Worm (Caenorhabditis elegans) whole organism, mixed stage, embryonic: ENCODE measurements around the gene fbxb-111.
A peak's percentile ranks its signal among the peaks of the same experiment; 100 is the strongest.

Experiments
- M03D4.4 ChIP-seq: sonication (generic microtip); optimal IDR thresholded peaks from 2 replicates; lab custom pipeline; 2017; ENCODE audit warnings: mild to moderate bottlenecking, missing genetic modification characterization, missing compliant biosample characterization
- bed-3 ChIP-seq: fragments of 200-800 bp; sonication (Bioruptor generic); optimal IDR thresholded peaks from 3 replicates; lab custom pipeline; 2018; ENCODE audit warnings: mild to moderate bottlenecking, missing genetic modification characterization, moderate library complexity, missing compliant biosample characterization
- blmp-1 ChIP-seq: fragments of 150-350 bp; optimal IDR thresholded peaks from 2 replicates; lab custom pipeline; 2014; ENCODE audit warnings: missing biosample characterization, missing genetic modification characterization
- ceh-39 ChIP-seq: fragments of 150-350 bp; optimal IDR thresholded peaks from 2 replicates; lab custom pipeline; 2014; ENCODE audit warnings: missing biosample characterization, missing genetic modification characterization
- ceh-43 ChIP-seq: fragments of 200-800 bp; sonication (Bioruptor generic); optimal IDR thresholded peaks from 2 replicates; lab custom pipeline; 2018; ENCODE audit warnings: mild to moderate bottlenecking, missing genetic modification characterization, moderate library complexity, missing compliant biosample characterization
- ceh-83 ChIP-seq: fragments of 200-800 bp; sonication (Bioruptor generic); optimal IDR thresholded peaks from 2 replicates; lab custom pipeline; 2018; ENCODE audit warnings: mild to moderate bottlenecking, missing genetic modification characterization, missing compliant biosample characterization
- ces-1 ChIP-seq: fragments of 150-350 bp; optimal IDR thresholded peaks from 2 replicates; lab custom pipeline; 2014; ENCODE audit warnings: missing biosample characterization, missing genetic modification reagents, missing genetic modification characterization
- cnd-1 ChIP-seq: fragments of 200-800 bp; sonication (Bioruptor generic); optimal IDR thresholded peaks from 2 replicates; lab custom pipeline; 2018; ENCODE audit warnings: mild to moderate bottlenecking, missing genetic modification characterization, missing compliant biosample characterization
- drap-1 ChIP-seq: fragments of 200-800 bp; sonication (Bioruptor generic); optimal IDR thresholded peaks from 3 replicates; lab custom pipeline; 2018; ENCODE audit warnings: mild to moderate bottlenecking, missing genetic modification characterization, missing compliant biosample characterization
- elt-1 ChIP-seq: sonication (generic microtip); optimal IDR thresholded peaks from 2 replicates; lab custom pipeline; 2017; ENCODE audit warnings: missing genetic modification characterization, mild to moderate bottlenecking, missing compliant biosample characterization, antibody characterized with exemption, moderate library complexity, borderline replicate concordance; ENCODE audit not compliant: insufficient read depth
- elt-3 ChIP-seq: fragments of 150-350 bp; optimal IDR thresholded peaks from 2 replicates; lab custom pipeline; 2014; ENCODE audit warnings: missing biosample characterization, missing genetic modification characterization
- flh-1 ChIP-seq: fragments of 200-800 bp; sonication (Bioruptor generic); optimal IDR thresholded peaks from 2 replicates; lab custom pipeline; 2018; ENCODE audit warnings: mild to moderate bottlenecking, missing genetic modification characterization, moderate library complexity, missing compliant biosample characterization
- ham-2 ChIP-seq: fragments of 200-800 bp; sonication (Bioruptor generic); optimal IDR thresholded peaks from 2 replicates; lab custom pipeline; 2018; ENCODE audit warnings: mild to moderate bottlenecking, missing genetic modification characterization, missing compliant biosample characterization
- lin-32 ChIP-seq: fragments of 200-800 bp; sonication (Bioruptor generic); optimal IDR thresholded peaks from 2 replicates; lab custom pipeline; 2018; ENCODE audit warnings: mild to moderate bottlenecking, missing genetic modification characterization, missing compliant biosample characterization
- lsy-2 ChIP-seq: fragments of 150-350 bp; optimal IDR thresholded peaks from 2 replicates; lab custom pipeline; 2014; ENCODE audit warnings: missing biosample characterization, missing genetic modification characterization
- mab-5 ChIP-seq: fragments of 150-350 bp; optimal IDR thresholded peaks from 2 replicates; lab custom pipeline; 2014; ENCODE audit warnings: missing biosample characterization, missing genetic modification characterization
- mls-2 ChIP-seq: sonication (generic microtip); optimal IDR thresholded peaks from 2 replicates; lab custom pipeline; 2016; ENCODE audit warnings: mild to moderate bottlenecking, missing genetic modification characterization, moderate library complexity, missing compliant biosample characterization
- nhr-12 ChIP-seq: fragments of 150-350 bp; optimal IDR thresholded peaks from 2 replicates; lab custom pipeline; 2014; ENCODE audit warnings: missing biosample characterization, missing genetic modification characterization
- nhr-2 ChIP-seq: fragments of 150-350 bp; optimal IDR thresholded peaks from 2 replicates; lab custom pipeline; 2014; ENCODE audit warnings: missing biosample characterization, missing genetic modification characterization
- nhr-237 ChIP-seq: fragments of 150-350 bp; optimal IDR thresholded peaks from 2 replicates; lab custom pipeline; 2014; ENCODE audit warnings: missing biosample characterization, missing genetic modification characterization
- nhr-28 ChIP-seq: fragments of 150-350 bp; optimal IDR thresholded peaks from 2 replicates; lab custom pipeline; 2014; ENCODE audit warnings: missing biosample characterization, missing genetic modification characterization
- nhr-76 ChIP-seq: sonication (generic microtip); optimal IDR thresholded peaks from 2 replicates; lab custom pipeline; 2017; ENCODE audit warnings: missing biosample characterization, missing genetic modification characterization
- pha-4 ChIP-seq: fragments of 150-350 bp; optimal IDR thresholded peaks from 2 replicates; lab custom pipeline; 2018; ENCODE audit warnings: missing biosample characterization, missing genetic modification reagents, missing genetic modification characterization
- sem-2 ChIP-seq: fragments of 200-800 bp; sonication (Bioruptor generic); optimal IDR thresholded peaks from 2 replicates; lab custom pipeline; 2018; ENCODE audit warnings: mild to moderate bottlenecking, missing genetic modification characterization, missing compliant biosample characterization
- snpc-4 ChIP-seq: fragments of 150-350 bp; optimal IDR thresholded peaks from 2 replicates; lab custom pipeline; 2014; ENCODE audit warnings: missing biosample characterization, missing genetic modification characterization
- sptf-1 ChIP-seq: sonication (generic microtip); optimal IDR thresholded peaks from 2 replicates; lab custom pipeline; 2017; ENCODE audit warnings: mild to moderate bottlenecking, missing genetic modification characterization, moderate library complexity, missing compliant biosample characterization
- unc-120 ChIP-seq: sonication (generic microtip); optimal IDR thresholded peaks from 2 replicates; lab custom pipeline; 2017; ENCODE audit warnings: missing genetic modification characterization, missing compliant biosample characterization; ENCODE audit not compliant: poor library complexity, severe bottlenecking
- unc-39 ChIP-seq: fragments of 150-350 bp; optimal IDR thresholded peaks from 2 replicates; lab custom pipeline; 2014; ENCODE audit warnings: missing biosample characterization, missing genetic modification characterization
- unc-62 ChIP-seq: fragments of 150-350 bp; optimal IDR thresholded peaks from 2 replicates; lab custom pipeline; 2014; ENCODE audit warnings: missing biosample characterization, missing genetic modification reagents, missing genetic modification characterization
- zip-8 ChIP-seq: fragments of 150-350 bp; optimal IDR thresholded peaks from 2 replicates; lab custom pipeline; 2014; ENCODE audit warnings: missing biosample characterization, missing genetic modification characterization

The fbxb-111 gene

DNA sequence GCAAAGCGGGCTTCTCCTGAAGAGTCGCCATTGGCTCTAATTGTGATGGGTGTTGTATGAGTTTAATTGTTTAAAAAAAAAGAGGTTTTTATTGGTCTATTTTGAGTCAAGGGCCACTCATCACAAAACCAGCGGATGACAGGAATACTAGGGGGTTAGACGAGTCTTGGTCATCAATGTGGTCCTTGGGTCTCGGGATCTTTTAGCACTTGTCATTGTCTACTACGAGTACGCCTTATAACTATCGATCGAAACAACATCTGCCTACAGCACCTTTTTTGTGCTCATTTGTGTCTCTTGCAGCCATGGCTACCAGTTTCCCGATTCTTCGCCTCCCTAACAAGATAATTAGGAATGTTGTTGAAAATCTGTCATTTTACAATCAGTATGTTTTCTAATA lies 10.1 kb downstream of the fbxb-111 start, which contains the start of gene fbxb-108:
TSS of gene fbxb-108 (plus strand) at position 301 of the 400 bp plus-strand sequence.
- TF ChIP-seq unc-39 (tag; lab: Kevin White, UChicago) = no peak
- no peak for TF ChIP-seq lsy-2 (tag; lab: Kevin White, UChicago)
- no peak for TF ChIP-seq zip-8 (tag; lab: Kevin White, UChicago)
- no peak for TF ChIP-seq M03D4.4 (tag; lab: Kevin White, UChicago)
- no peak for TF ChIP-seq bed-3 (GFP tag; lab: Kevin White, UChicago)
- no peak for TF ChIP-seq ham-2 (GFP tag; lab: Kevin White, UChicago)
- no peak for TF ChIP-seq cnd-1 (tag; lab: Kevin White, UChicago)
- no peak for TF ChIP-seq ceh-43 (GFP tag; lab: Kevin White, UChicago)
- TF ChIP-seq sem-2 (GFP tag; lab: Kevin White, UChicago) = no peak
- no peak for TF ChIP-seq lin-32 (GFP tag; lab: Kevin White, UChicago)
- TF ChIP-seq pha-4 (tag; lab: Kevin White, UChicago) = no peak
- no peak for TF ChIP-seq unc-120 (tag; lab: Kevin White, UChicago)
- no peak for TF ChIP-seq nhr-12 (tag; lab: Kevin White, UChicago)
- no peak for TF ChIP-seq ceh-39 (tag; lab: Kevin White, UChicago)
- no peak for TF ChIP-seq nhr-28
- TF ChIP-seq elt-1 (tag; lab: Kevin White, UChicago) = no peak
- no peak for TF ChIP-seq sptf-1 (tag; lab: Kevin White, UChicago)

DNA sequence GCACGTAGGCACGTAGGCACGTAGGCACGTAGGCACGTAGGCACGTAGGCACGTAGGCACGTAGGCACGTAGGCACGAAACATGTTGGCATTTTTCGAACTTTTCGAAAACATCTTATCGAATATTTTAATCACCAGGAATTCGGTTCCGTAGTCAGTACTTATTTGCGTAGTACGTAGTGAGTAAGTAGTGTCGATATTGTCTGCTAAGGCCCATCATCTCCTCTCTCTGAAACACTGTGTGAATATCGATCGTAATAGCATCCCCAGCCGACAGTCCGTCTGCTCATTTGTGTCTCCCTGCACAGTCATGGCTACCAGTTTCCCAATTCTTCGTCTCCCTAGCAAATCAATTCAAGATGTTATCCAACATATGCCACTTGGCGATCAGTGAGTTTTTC lies 12.7 kb downstream of the fbxb-111 start, which contains the start of gene fbxb-106:
TSS of gene fbxb-106 (plus strand) at position 301 of the 400 bp plus-strand sequence.
- TF ChIP-seq nhr-2 (tag; lab: Kevin White, UChicago) = no peak
- no peak for TF ChIP-seq nhr-28
- TF ChIP-seq ceh-83 (GFP tag; lab: Kevin White, UChicago) = no peak
- no peak for TF ChIP-seq mab-5 (tag; lab: Kevin White, UChicago)
- TF ChIP-seq flh-1 = no peak
- TF ChIP-seq ceh-39 (tag; lab: Kevin White, UChicago) = no peak
- no peak for TF ChIP-seq zip-8 (tag; lab: Kevin White, UChicago)
- no peak for TF ChIP-seq nhr-12 (tag; lab: Kevin White, UChicago)
- no peak for TF ChIP-seq pha-4 (tag; lab: Kevin White, UChicago)
- TF ChIP-seq elt-3 (tag; lab: Kevin White, UChicago) = no peak

DNA sequence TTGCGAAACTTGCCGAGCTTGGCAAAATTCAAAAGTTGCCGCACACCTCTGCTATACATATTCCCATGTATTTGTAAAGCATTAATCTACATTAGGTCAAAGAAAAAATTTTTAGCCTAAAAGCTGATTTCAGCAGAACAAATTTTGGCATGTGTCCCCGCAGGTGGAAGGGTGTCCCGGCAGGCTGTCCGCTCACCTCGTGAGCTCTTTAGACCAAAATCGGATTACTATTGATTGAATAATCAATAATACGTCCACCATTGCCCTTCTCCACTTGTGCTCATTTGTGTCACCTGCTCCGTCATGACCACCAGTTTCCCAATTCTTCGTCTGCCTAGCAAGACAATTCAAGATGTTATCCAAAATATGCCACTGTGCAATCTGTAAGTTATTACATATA lies 16.3 kb downstream of the fbxb-111 start, which contains the start of gene fbxb-107:
TSS of gene fbxb-107 (plus strand) at position 297 of the 400 bp plus-strand sequence.
- TF ChIP-seq bed-3 (GFP tag; lab: Kevin White, UChicago) = no peak
- peak; percentile 99 for TF ChIP-seq ceh-39 (tag; lab: Kevin White, UChicago)
- TF ChIP-seq, all 35 proteins: peak for 1

DNA sequence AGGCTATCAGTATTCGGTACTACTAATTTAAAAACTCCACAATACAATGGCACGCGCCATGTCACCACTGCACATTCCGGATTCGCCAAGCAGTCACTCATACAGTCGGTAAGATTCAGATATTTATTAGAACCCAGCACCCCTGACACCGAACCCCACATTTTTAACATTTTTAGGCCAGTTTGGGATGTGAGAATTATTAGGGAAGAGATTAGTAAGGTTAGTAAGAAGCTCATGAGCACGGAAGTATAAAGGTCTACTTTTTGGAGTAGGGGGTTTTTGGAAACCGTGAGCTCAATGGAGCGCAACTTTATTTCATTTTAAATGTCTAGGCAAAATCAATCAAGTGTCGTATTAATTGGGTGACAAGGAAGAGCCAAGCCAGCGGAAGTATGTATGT lies 16.9 kb downstream of the fbxb-111 start, which contains the start of gene F29A7.8:
TSS of gene F29A7.8 (minus strand) at position 101 of the 400 bp plus-strand sequence.
- TF ChIP-seq sptf-1 (tag; lab: Kevin White, UChicago) (no peak), bed-3 (GFP tag; lab: Kevin White, UChicago) (no peak), elt-1 (tag; lab: Kevin White, UChicago) (no peak), mls-2 (tag; lab: Kevin White, UChicago) (no peak), ces-1 (GFP tag; lab: Kevin White, UChicago) (no peak), nhr-76 (tag; lab: Kevin White, UChicago) (no peak), drap-1 (GFP tag; lab: Kevin White, UChicago) (no peak), unc-62 (GFP tag; lab: Kevin White, UChicago) (no peak), zip-8 (tag; lab: Kevin White, UChicago) (no peak), ceh-43 (GFP tag; lab: Kevin White, UChicago) (no peak), unc-39 (tag; lab: Kevin White, UChicago) (no peak), blmp-1 (tag; lab: Kevin White, UChicago) (no peak), elt-3 (tag; lab: Kevin White, UChicago) (no peak), cnd-1 (tag; lab: Kevin White, UChicago) (no peak), lin-32 (GFP tag; lab: Kevin White, UChicago) (no peak), pha-4 (tag; lab: Kevin White, UChicago) (no peak), ham-2 (GFP tag; lab: Kevin White, UChicago) (no peak), snpc-4 (tag; lab: Kevin White, UChicago) (no peak)

DNA sequence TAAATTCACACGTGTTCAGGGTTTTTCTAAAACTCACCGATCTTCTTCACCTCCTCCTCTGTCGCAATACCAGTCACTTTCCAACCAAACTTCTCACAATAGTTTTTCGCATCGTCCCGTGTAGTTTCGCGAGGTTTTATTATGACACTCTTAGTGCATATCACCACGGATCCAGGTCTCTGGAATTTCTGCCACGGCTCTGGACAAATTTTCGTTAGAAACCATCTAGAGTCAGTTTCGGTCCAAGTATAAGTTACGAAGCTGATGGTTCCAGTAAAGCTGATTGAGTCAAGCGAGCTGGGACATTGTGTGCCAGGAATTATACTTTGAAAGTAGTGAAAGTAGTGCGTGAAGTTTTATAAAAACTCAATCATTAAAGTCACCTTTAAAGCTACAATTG lies 18.5 kb downstream of the fbxb-111 start:
- TF ChIP-seq ceh-83 (GFP tag; lab: Kevin White, UChicago) (no peak), bed-3 (GFP tag; lab: Kevin White, UChicago) (no peak), nhr-237 (no peak), mab-5 (tag; lab: Kevin White, UChicago) (no peak)
